Fruit fly (Drosophila melanogaster) whole organism, prepupa: ENCODE data around the gene CG8188.

Experiments used
- Blimp-1 ChIP-seq: fragments of 200-800 bp; sonication (Bioruptor generic); optimal IDR thresholded peaks from 3 replicates; lab custom pipeline; 2017; ENCODE audit warnings: missing biosample characterization, missing genetic modification characterization, mild to moderate bottlenecking, moderate library complexity, missing genetic modification reagents
- CG10631 ChIP-seq: fragments of 200-800 bp; sonication (Bioruptor generic); optimal IDR thresholded peaks from 2 replicates; lab custom pipeline; 2016; ENCODE audit warnings: missing biosample characterization, missing genetic modification characterization
- CG10669 ChIP-seq: fragments of 200-800 bp; sonication (Bioruptor generic); optimal IDR thresholded peaks from 3 replicates; lab custom pipeline; 2018; ENCODE audit warnings: missing biosample characterization, mild to moderate bottlenecking, missing genetic modification characterization, moderate library complexity
- CG11294 ChIP-seq: fragments of 200-800 bp; sonication (Bioruptor generic); IDR thresholded peaks from 2 replicates; pipeline ENCODE4 v1.3.6; 2022; ENCODE audit warnings: missing biosample characterization, missing genetic modification characterization
- CG11762 ChIP-seq: fragments of 200-800 bp; sonication (Bioruptor generic); optimal IDR thresholded peaks from 3 replicates; lab custom pipeline; 2016; ENCODE audit warnings: missing biosample characterization, missing genetic modification characterization; ENCODE audit not compliant: insufficient read depth
- CG15336 ChIP-seq: fragments of 200-800 bp; sonication (Bioruptor generic); IDR thresholded peaks from 2 replicates; pipeline ENCODE4 v1.3.6; 2022; ENCODE audit warnings: missing biosample characterization, missing genetic modification characterization
- CG1621 ChIP-seq: fragments of 200-800 bp; sonication (Bioruptor generic); optimal IDR thresholded peaks from 3 replicates; lab custom pipeline; 2018; ENCODE audit warnings: missing biosample characterization, mild to moderate bottlenecking, missing genetic modification characterization
- CG32006 ChIP-seq: fragments of 200-800 bp; sonication (Bioruptor generic); optimal IDR thresholded peaks from 3 replicates; lab custom pipeline; 2017; ENCODE audit warnings: missing biosample characterization, mild to moderate bottlenecking, missing genetic modification characterization
- CG3919 ChIP-seq: fragments of 200-800 bp; sonication (Bioruptor generic); optimal IDR thresholded peaks from 3 replicates; lab custom pipeline; 2016; ENCODE audit warnings: missing biosample characterization, missing genetic modification characterization
- CG6163 ChIP-seq: fragments of 200-800 bp; sonication (Bioruptor generic); IDR thresholded peaks from 3 replicates; pipeline ENCODE4 v1.3.6; 2022; ENCODE audit warnings: missing biosample characterization, missing genetic modification characterization
- CG6276 ChIP-seq: fragments of 200-800 bp; sonication (Bioruptor generic); optimal IDR thresholded peaks from 2 replicates; lab custom pipeline; 2017; ENCODE audit warnings: missing biosample characterization, mild to moderate bottlenecking, missing genetic modification characterization
- CG6792 ChIP-seq: fragments of 200-800 bp; sonication (Bioruptor generic); optimal IDR thresholded peaks from 3 replicates; lab custom pipeline; 2016; ENCODE audit warnings: missing biosample characterization, missing genetic modification characterization
- CG6808 ChIP-seq: fragments of 200-800 bp; sonication (Bioruptor generic); optimal IDR thresholded peaks from 3 replicates; lab custom pipeline; 2017; ENCODE audit warnings: missing biosample characterization, missing genetic modification characterization, mild to moderate bottlenecking, moderate library complexity, missing genetic modification reagents
- CG8119 ChIP-seq: fragments of 200-800 bp; sonication (Bioruptor generic); IDR thresholded peaks from 3 replicates; pipeline ENCODE4 v1.3.6; 2022; ENCODE audit warnings: missing biosample characterization, missing genetic modification characterization
- CG8632 ChIP-seq: fragments of 200-800 bp; sonication (Bioruptor generic); optimal IDR thresholded peaks from 3 replicates; lab custom pipeline; 2016; ENCODE audit warnings: missing biosample characterization, missing genetic modification characterization
- CG9139 ChIP-seq: fragments of 200-800 bp; sonication (Bioruptor generic); optimal IDR thresholded peaks from 3 replicates; lab custom pipeline; 2017; ENCODE audit warnings: missing biosample characterization, mild to moderate bottlenecking, missing genetic modification characterization
- Eip78C ChIP-seq: fragments of 200-800 bp; sonication (Bioruptor generic); peaks from one replicate; lab custom pipeline; 2016; ENCODE audit warnings: missing biosample characterization, missing genetic modification characterization
- Eip93F ChIP-seq: fragments of 200-800 bp; sonication (Bioruptor generic); optimal IDR thresholded peaks from 2 replicates; lab custom pipeline; 2016; ENCODE audit warnings: missing biosample characterization, mild to moderate bottlenecking, missing genetic modification characterization
- Ets21C ChIP-seq: fragments of 200-800 bp; sonication (Bioruptor generic); optimal IDR thresholded peaks from 3 replicates; lab custom pipeline; 2016; ENCODE audit warnings: missing biosample characterization, missing genetic modification characterization
- Ets96B ChIP-seq: fragments of 200-800 bp; optimal IDR thresholded peaks from 2 replicates; lab custom pipeline; 2019; ENCODE audit warnings: missing biosample characterization, mild to moderate bottlenecking, missing genetic modification characterization, moderate library complexity
- Hr39 ChIP-seq: fragments of 200-800 bp; sonication (Bioruptor generic); optimal IDR thresholded peaks from 2 replicates; lab custom pipeline; 2016; ENCODE audit warnings: missing biosample characterization, missing genetic modification characterization
- Hr4 ChIP-seq: fragments of 200-800 bp; sonication (Bioruptor generic); optimal IDR thresholded peaks from 3 replicates; lab custom pipeline; 2016; ENCODE audit warnings: missing biosample characterization, missing genetic modification characterization
- Lpt ChIP-seq: fragments of 200-800 bp; sonication (Bioruptor generic); optimal IDR thresholded peaks from 3 replicates; lab custom pipeline; 2016; ENCODE audit warnings: missing biosample characterization, missing genetic modification characterization
- Met ChIP-seq: fragments of 200-800 bp; sonication (Bioruptor generic); optimal IDR thresholded peaks from 3 replicates; lab custom pipeline; 2016; ENCODE audit warnings: missing biosample characterization, missing genetic modification characterization
- OdsH ChIP-seq: fragments of 200-800 bp; sonication (Bioruptor generic); optimal IDR thresholded peaks from 3 replicates; lab custom pipeline; 2016; ENCODE audit warnings: missing biosample characterization, missing genetic modification characterization
- Smox ChIP-seq: fragments of 200-800 bp; sonication (Bioruptor generic); optimal IDR thresholded peaks from 3 replicates; lab custom pipeline; 2016; ENCODE audit warnings: missing biosample characterization, missing genetic modification characterization
- Sox102F ChIP-seq: fragments of 200-800 bp; sonication (Bioruptor generic); optimal IDR thresholded peaks from 2 replicates; lab custom pipeline; 2016; ENCODE audit warnings: missing biosample characterization, mild to moderate bottlenecking, missing genetic modification characterization
- Sox15 ChIP-seq: fragments of 200-800 bp; sonication (Bioruptor generic); optimal IDR thresholded peaks from 3 replicates; lab custom pipeline; 2016; ENCODE audit warnings: missing biosample characterization, missing genetic modification characterization
- achi ChIP-seq: fragments of 200-800 bp; sonication (Bioruptor generic); optimal IDR thresholded peaks from 3 replicates; lab custom pipeline; 2016; ENCODE audit warnings: missing biosample characterization, missing genetic modification characterization
- acj6 ChIP-seq: fragments of 200-800 bp; sonication (Bioruptor generic); optimal IDR thresholded peaks from 3 replicates; lab custom pipeline; 2016; ENCODE audit warnings: missing biosample characterization, missing genetic modification characterization
- dac ChIP-seq: fragments of 200-800 bp; sonication (Bioruptor generic); optimal IDR thresholded peaks from 2 replicates; lab custom pipeline; 2017; ENCODE audit warnings: missing biosample characterization, mild to moderate bottlenecking, missing genetic modification characterization
- dsx ChIP-seq: fragments of 200-800 bp; optimal IDR thresholded peaks from 3 replicates; lab custom pipeline; 2019; ENCODE audit warnings: missing biosample characterization, mild to moderate bottlenecking, missing genetic modification characterization, moderate library complexity; ENCODE audit not compliant: poor library complexity, severe bottlenecking
- eg ChIP-seq: fragments of 200-800 bp; sonication (Bioruptor generic); IDR thresholded peaks from 3 replicates; pipeline ENCODE4 v1.3.6; 2022; ENCODE audit warnings: missing biosample characterization, missing genetic modification characterization
- esn ChIP-seq: fragments of 200-800 bp; sonication (Bioruptor generic); optimal IDR thresholded peaks from 2 replicates; lab custom pipeline; 2016; ENCODE audit warnings: missing biosample characterization, mild to moderate bottlenecking, missing genetic modification characterization, moderate library complexity
- fd59A ChIP-seq: fragments of 200-800 bp; sonication (Bioruptor generic); optimal IDR thresholded peaks from 2 replicates; lab custom pipeline; 2017; ENCODE audit warnings: missing biosample characterization, mild to moderate bottlenecking, missing genetic modification characterization, missing genetic modification reagents
- fkh ChIP-seq: fragments of 200-800 bp; sonication (Bioruptor generic); optimal IDR thresholded peaks from 3 replicates; lab custom pipeline; 2017; ENCODE audit warnings: missing biosample characterization, mild to moderate bottlenecking, missing genetic modification characterization, moderate library complexity
- lz ChIP-seq: fragments of 200-800 bp; sonication (Bioruptor generic); optimal IDR thresholded peaks from 3 replicates; lab custom pipeline; 2016; ENCODE audit warnings: missing biosample characterization, missing genetic modification characterization
- pdm3 ChIP-seq: fragments of 200-800 bp; sonication (Bioruptor generic); optimal IDR thresholded peaks from 3 replicates; lab custom pipeline; 2016; ENCODE audit warnings: missing biosample characterization, missing genetic modification characterization
- salr ChIP-seq, 2 experiments: fragments of 200-800 bp; sonication (Bioruptor generic); optimal IDR thresholded peaks; 3 replicates each; lab custom pipeline; 2016 to 2018; ENCODE audit warnings: missing biosample characterization in 2 of 2, missing genetic modification characterization in 2 of 2, mild to moderate bottlenecking in 1 of 2
- ss ChIP-seq, 2 experiments: fragments of 200-800 bp; sonication (Bioruptor generic); optimal IDR thresholded peaks; 2 replicates in 1 of 2; 3 replicates in 1 of 2; lab custom pipeline; 2017 to 2018; ENCODE audit warnings: mild to moderate bottlenecking in 2 of 2, missing biosample characterization in 2 of 2, missing genetic modification characterization in 2 of 2, moderate library complexity in 1 of 2
- svp ChIP-seq: fragments of 200-800 bp; sonication (Bioruptor generic); peaks from one replicate; lab custom pipeline; 2016; ENCODE audit warnings: missing biosample characterization, missing genetic modification characterization
- topi ChIP-seq: fragments of 200-800 bp; sonication (Bioruptor generic); optimal IDR thresholded peaks from 3 replicates; lab custom pipeline; 2016; ENCODE audit warnings: missing biosample characterization, missing genetic modification characterization

CG8188 gene

DNA sequence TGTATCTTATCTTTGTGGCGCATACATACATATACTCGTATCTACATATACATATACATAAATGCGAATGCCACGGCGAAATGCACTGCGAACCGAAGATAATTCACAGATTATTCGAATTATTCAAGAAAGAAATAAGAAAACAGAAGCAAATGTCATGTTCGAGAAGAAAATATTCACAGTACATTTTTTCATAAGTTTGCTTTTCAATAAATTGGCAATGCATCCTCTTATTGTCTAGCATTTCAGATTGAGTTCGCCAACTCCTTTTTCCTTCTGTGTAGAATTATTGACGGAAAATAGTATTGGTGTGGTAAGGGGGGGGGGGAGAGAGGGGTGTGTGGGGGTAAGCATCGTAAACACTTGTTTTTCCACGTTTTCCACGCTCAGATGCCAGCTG is 15.6 kb upstream of the CG8188 start:
- TF ChIP-seq svp (peak; percentile 73), achi (GFP tag; lab: Kevin White, UChicago) (peak; percentile 24), Ets96B (tag; lab: Kevin White, UChicago) (no peak), CG8632 (GFP tag; lab: Kevin White, UChicago) (no peak), fkh (GFP tag; lab: Kevin White, UChicago) (no peak), Eip93F (no peak), salr (GFP tag; optimal IDR thresholded peaks at IDR 0.05; lab: Kevin White, UChicago) (no peak), CG32006 (GFP tag; lab: Kevin White, UChicago) (peak; percentile 57), CG6792 (GFP tag; lab: Kevin White, UChicago) (peak; percentile 11), topi (no peak), Eip78C (GFP tag; lab: Kevin White, UChicago) (peak; percentile 39), pdm3 (GFP tag; lab: Kevin White, UChicago) (peak; percentile 22), OdsH (GFP tag; lab: Kevin White, UChicago) (peak; percentile 18), acj6 (GFP tag; lab: Kevin White, UChicago) (peak; percentile 18), Sox102F (GFP tag; lab: Kevin White, UChicago) (no peak), Hr4 (GFP tag; lab: Kevin White, UChicago) (peak; percentile 36), CG8119 (GFP tag; lab: Robert Waterston, UW) (0 out of 3 replicates have a peak, but pooled peaks have one; percentile 28), eg (GFP tag; lab: Robert Waterston, UW) (peak; percentile 45; the same call in 1 of the 3 replicates), CG10669 (GFP tag; lab: Kevin White, UChicago) (no peak)

DNA sequence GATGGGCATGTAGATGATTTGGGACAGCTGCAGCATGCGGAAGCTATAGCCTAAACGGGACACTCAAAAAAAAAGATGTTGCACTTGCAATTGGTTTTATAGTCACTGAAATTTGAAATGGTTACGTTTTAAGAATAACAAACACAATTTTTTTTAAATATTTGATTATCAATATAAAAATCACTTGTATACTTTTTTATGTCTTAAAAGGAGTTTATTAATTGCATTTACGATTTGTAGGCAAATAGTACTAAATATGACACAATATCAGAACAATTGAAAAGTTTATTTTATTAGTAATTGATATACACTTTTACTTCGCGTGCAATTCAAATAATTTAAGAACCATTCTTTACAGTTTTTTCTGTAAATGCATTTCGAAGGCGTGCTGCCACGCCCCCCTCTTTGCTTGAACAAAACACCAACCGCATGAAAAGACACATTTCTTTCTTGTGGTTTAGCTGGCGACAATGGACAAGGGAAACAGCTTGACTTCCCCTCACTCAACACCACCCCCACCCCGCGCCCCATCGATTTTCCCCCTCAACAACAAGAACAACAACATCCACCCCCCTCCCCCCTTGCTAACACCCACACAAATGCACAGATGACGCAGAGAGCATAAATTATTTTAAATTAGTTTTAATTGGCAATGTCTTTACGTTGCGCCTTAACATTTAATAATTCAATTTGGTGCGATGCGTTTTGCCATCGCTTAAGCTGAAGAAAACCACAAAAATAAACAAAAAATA is 14.2 kb upstream of the CG8188 start:
- peak; percentile 25 for TF ChIP-seq CG32006 (GFP tag; lab: Kevin White, UChicago)
- no peak for TF ChIP-seq Smox (GFP tag; lab: Kevin White, UChicago)
- no peak for TF ChIP-seq CG10669 (GFP tag; lab: Kevin White, UChicago)
- TF ChIP-seq Blimp-1 (GFP tag; lab: Kevin White, UChicago): no peak
- TF ChIP-seq CG15336: peak; percentile 38; the same call in 1 of the 2 replicates
- TF ChIP-seq CG6163 (GFP tag; lab: Robert Waterston, UW): no peak
- TF ChIP-seq Hr39: no peak
- TF ChIP-seq svp: no peak
- no peak for TF ChIP-seq CG11762 (GFP tag; lab: Kevin White, UChicago)
- TF ChIP-seq Eip78C (GFP tag; lab: Kevin White, UChicago): peak; percentile 41

DNA sequence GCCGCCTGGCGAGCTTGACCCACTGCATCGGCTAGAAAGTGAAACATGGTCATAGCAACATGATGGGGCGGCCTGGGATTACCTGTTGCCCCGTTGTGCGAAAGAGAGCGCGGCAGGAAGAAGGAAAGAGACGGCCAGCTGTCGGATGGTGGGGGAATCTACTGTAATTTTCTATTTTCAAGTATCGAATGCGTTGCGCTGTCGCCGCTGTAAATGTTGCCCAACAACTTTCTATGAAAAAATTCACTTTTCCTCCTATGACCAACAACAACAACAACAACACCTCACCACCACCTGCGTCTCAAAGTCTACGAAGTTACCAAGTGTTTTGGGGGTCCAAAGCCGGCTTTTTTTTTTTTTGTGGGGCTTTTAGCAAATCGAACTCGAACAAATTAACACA is 12.2 kb upstream of the CG8188 start:
- TF ChIP-seq Blimp-1 (GFP tag; lab: Kevin White, UChicago) (no peak), CG6276 (GFP tag; lab: Kevin White, UChicago) (peak; percentile 27), Eip78C (GFP tag; lab: Kevin White, UChicago) (peak; percentile 1), Lpt (peak; percentile 10), ss (GFP tag; optimal IDR thresholded peaks at IDR 0.05; lab: Kevin White, UChicago) (no peak), CG32006 (GFP tag; lab: Kevin White, UChicago) (no peak)

DNA sequence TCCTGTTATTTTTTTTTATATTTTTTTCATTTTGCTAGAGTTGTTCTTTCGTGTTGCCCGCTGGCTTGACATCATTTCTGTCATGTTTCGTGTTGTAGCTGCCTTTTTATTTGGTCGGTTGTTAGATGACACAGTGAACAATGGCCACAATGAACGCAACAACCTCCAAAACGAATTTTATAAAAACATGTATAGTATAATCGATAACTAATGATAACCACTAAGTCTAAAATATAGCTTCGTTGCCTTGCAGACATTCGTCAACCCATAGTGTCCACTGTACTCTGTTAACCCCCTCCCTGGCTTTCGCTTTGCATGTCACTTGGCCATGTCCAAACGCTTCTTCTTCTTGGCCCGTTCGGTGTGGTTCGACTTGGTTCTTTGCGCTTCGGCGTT is 10.9 kb upstream of the CG8188 start:
- TF ChIP-seq CG3919 (peak; percentile 18), eg (GFP tag; lab: Robert Waterston, UW) (peak; percentile 86), Eip78C (GFP tag; lab: Kevin White, UChicago) (peak; percentile 74), esn (GFP tag; lab: Kevin White, UChicago) (peak; percentile 32), CG11294 (GFP tag; lab: Robert Waterston, UW) (peak; percentile 69), CG10669 (GFP tag; lab: Kevin White, UChicago) (no peak), Hr39 (peak; percentile 61), Ets21C (GFP tag; lab: Kevin White, UChicago) (peak; percentile 36), fd59A (no peak), dsx (GFP tag; lab: Kevin White, UChicago) (no peak), pdm3 (GFP tag; lab: Kevin White, UChicago) (peak; percentile 65), CG10631 (peak; percentile 27), lz (GFP tag; lab: Kevin White, UChicago) (peak; percentile 34), Sox15 (GFP tag; lab: Kevin White, UChicago) (no peak), CG6792 (GFP tag; lab: Kevin White, UChicago) (peak; percentile 24), fkh (GFP tag; lab: Kevin White, UChicago) (no peak), achi (GFP tag; lab: Kevin White, UChicago) (peak; percentile 43), CG15336 (peak; percentile 83), CG9139 (GFP tag; lab: Kevin White, UChicago) (no peak), topi (peak; percentile 37), CG1621 (no peak), Met (GFP tag; lab: Kevin White, UChicago) (peak; percentile 54), Hr4 (GFP tag; lab: Kevin White, UChicago) (peak; percentile 70), CG6808 (GFP tag; lab: Kevin White, UChicago) (no peak), CG8632 (GFP tag; lab: Kevin White, UChicago) (no peak), dac (GFP tag; lab: Kevin White, UChicago) (peak; percentile 47)
